Worm (Caenorhabditis elegans) whole organism, L4 larva: ENCODE data around the gene tni-4.

Source experiments
- aly-2 ChIP-seq: sonication (generic microtip); optimal IDR thresholded peaks from 2 replicates; lab custom pipeline; 2018; ENCODE audit warnings: missing biosample characterization, missing genetic modification characterization
- attf-4 ChIP-seq: sonication (generic microtip); optimal IDR thresholded peaks from 3 replicates; lab custom pipeline; 2017; ENCODE audit warnings: missing biosample characterization, missing genetic modification characterization
- ceh-82 ChIP-seq: sonication (generic microtip); optimal IDR thresholded peaks from 2 replicates; lab custom pipeline; 2017; ENCODE audit warnings: missing biosample characterization, missing genetic modification characterization
- ces-1 ChIP-seq: fragments of 150-350 bp; sonication (generic microtip); optimal IDR thresholded peaks from 4 replicates; lab custom pipeline; 2014; ENCODE audit warnings: missing biosample characterization, missing genetic modification reagents, missing genetic modification characterization
- ctbp-1 ChIP-seq: fragments of 200-800 bp; sonication (Bioruptor generic); IDR thresholded peaks from 2 replicates; pipeline ENCODE4 v1.3.6; 2022; ENCODE audit warnings: missing genetic modification reagents, missing genetic modification characterization, missing compliant biosample characterization
- daf-8 ChIP-seq: fragments of 200-800 bp; sonication (Bioruptor generic); IDR thresholded peaks from 2 replicates; pipeline ENCODE4 v1.3.6; 2022; ENCODE audit warnings: missing genetic modification characterization, missing compliant biosample characterization
- hlh-30 ChIP-seq: sonication (generic microtip); optimal IDR thresholded peaks from 2 replicates; lab custom pipeline; 2017; ENCODE audit warnings: antibody characterized with exemption, mild to moderate bottlenecking, missing genetic modification characterization, missing compliant biosample characterization; ENCODE audit not compliant: insufficient read depth
- lim-7 ChIP-seq: fragments of 200-800 bp; sonication (Bioruptor generic); IDR thresholded peaks from 2 replicates; pipeline ENCODE4 v1.3.6; 2022; ENCODE audit warnings: missing genetic modification characterization, missing compliant biosample characterization
- nhr-111 ChIP-seq: fragments of 200-800 bp; sonication (Bioruptor generic); optimal IDR thresholded peaks from 2 replicates; lab custom pipeline; 2018; ENCODE audit warnings: mild to moderate bottlenecking, missing genetic modification characterization, missing compliant biosample characterization
- snpc-4 ChIP-seq: fragments of 150-350 bp; optimal IDR thresholded peaks from 2 replicates; lab custom pipeline; 2014; ENCODE audit warnings: missing biosample characterization, missing genetic modification characterization
- unc-62 ChIP-seq, 3 experiments: fragments of 150-350 bp in 1 of 3; sonication (generic microtip); optimal IDR thresholded peaks in 2 of 3; peaks in 1 of 3; 1 replicate in 1 of 3; 2 replicates in 2 of 3; lab custom pipeline; 2014 to 2017; ENCODE audit warnings: missing biosample characterization in 3 of 3, missing genetic modification characterization in 3 of 3, missing genetic modification reagents in 3 of 3, missing genotype in 1 of 3
- zag-1 ChIP-seq: fragments of 150-350 bp; optimal IDR thresholded peaks from 2 replicates; lab custom pipeline; 2014; ENCODE audit warnings: missing biosample characterization, missing genetic modification characterization

DNA sequence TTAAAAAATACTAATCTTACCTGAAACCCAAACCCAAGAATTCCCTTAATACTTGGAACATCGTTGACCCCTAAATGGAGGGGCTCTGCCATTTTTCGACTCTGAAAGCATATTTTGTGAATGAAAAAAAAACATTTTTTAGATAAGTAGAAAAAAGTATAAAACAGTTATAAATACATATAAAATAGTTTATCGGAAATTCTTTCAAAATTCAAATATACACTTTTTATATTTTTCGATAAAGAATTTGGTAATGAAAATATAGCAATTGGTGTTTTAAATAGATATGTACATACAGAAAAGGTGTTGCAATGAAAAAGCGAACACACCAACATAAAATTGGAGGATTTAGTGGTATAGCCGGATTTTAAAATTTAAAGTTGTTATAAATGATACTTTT is 10.7 kb downstream of the tni-4 start, which contains the start of gene Y59E9AL.4:
- TF ChIP-seq ces-1 (GFP tag; lab: Kevin White, UChicago) (no peak), nhr-111 (GFP tag; lab: Kevin White, UChicago) (no peak), attf-4 (tag; lab: Kevin White, UChicago) (no peak), zag-1 (no peak), ceh-82 (tag; lab: Kevin White, UChicago) (no peak), hlh-30 (tag; lab: Kevin White, UChicago) (no peak), snpc-4 (tag; lab: Kevin White, UChicago) (no peak), aly-2 (tag; lab: Kevin White, UChicago) (no peak), unc-62 (GFP tag; optimal IDR thresholded peaks at IDR 0.05 in 1 of 2; lab: Kevin White, UChicago) (no peak), unc-62 (tag; optimal IDR thresholded peaks at IDR 0.05; lab: Kevin White, UChicago) (no peak), lim-7 (GFP tag; lab: Robert Waterston, UW) (no peak), daf-8 (GFP tag; lab: Robert Waterston, UW) (no peak), ctbp-1 (GFP tag; lab: Robert Waterston, UW) (no peak)
